ENCODE assay signal across 4 worm cellular contexts in genomic region chrII:6118163-6118562, ce11.
TF ChIP-seq lines count a peak whose summit lies in the region.

C29H12.6 (minus strand) TSS chrII:6118263.

TF ChIP-seq in whole organism, L1 larva, 84 proteins besides CTCF, POLR2A, EP300 and RAD21:
- TF ChIP-seq unc-62 (GFP tag; optimal IDR thresholded peaks at IDR 0.05; lab: Kevin White, UChicago) (no peak), dsc-1 (tag; optimal IDR thresholded peaks at IDR 0.05; lab: Kevin White, UChicago) (peak; percentile 13)
TF ChIP-seq in whole organism, L1 larva: peak in this region for 1.

TF ChIP-seq in whole organism, early embryonic, 17 proteins besides CTCF, POLR2A, EP300 and RAD21:
- TF ChIP-seq ceh-36 (tag; optimal IDR thresholded peaks at IDR 0.05; lab: Kevin White, UChicago), result peak; percentile 66
- TF ChIP-seq hmg-4 (GFP tag; optimal IDR thresholded peaks at IDR 0.05; lab: Kevin White, UChicago), result no peak

TF ChIP-seq in whole organism, late embryonic, 69 proteins besides CTCF, POLR2A, EP300 and RAD21:
- TF ChIP-seq ceh-31 (tag; optimal IDR thresholded peaks at IDR 0.05; lab: Kevin White, UChicago), result peak; percentile 10
- TF ChIP-seq pax-1 (tag; optimal IDR thresholded peaks at IDR 0.05; lab: Kevin White, UChicago), result no peak
TF ChIP-seq in whole organism, late embryonic: peak in this region for 1.

TF ChIP-seq in whole organism, midembryonic, 9 proteins besides CTCF, POLR2A, EP300 and RAD21:
- TF ChIP-seq flt-1 (GFP tag; IDR thresholded peaks at IDR 0.05; lab: Robert Waterston, UW) (no peak), tab-1 (GFP tag; IDR thresholded peaks at IDR 0.05; lab: Robert Waterston, UW) (0 out of 2 replicates have a peak, but pooled peaks have one; percentile 16)
